Worm (Caenorhabditis elegans): Measurements from ENCODE around the gene bus-8A.

DNA sequence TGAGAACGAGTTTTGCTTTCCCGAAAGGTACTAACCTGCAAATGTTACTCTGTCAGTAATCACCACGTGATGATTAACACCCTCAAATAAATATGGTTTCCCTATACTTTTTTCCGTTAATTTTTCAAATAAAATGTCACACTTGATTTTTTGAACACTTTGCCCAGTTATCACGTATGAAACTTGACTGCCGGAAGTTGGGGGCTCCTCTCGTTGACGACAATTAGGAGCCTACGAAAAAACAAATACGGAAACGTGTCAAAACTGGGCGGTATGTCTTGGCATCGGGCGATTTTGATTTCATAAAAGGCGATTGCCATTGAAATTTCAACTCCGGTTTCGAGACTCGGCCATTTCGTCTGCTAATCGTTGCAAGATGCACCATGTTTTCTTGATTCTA is 44.8 kb upstream of the bus-8A start, which contains the start of gene C25F6.8:
- no peak for TF ChIP-seq mep-1 (tag; optimal IDR thresholded peaks at IDR 0.05)
- no peak for TF ChIP-seq aly-2 (tag; optimal IDR thresholded peaks at IDR 0.05)
- no peak for TF ChIP-seq fkh-10 (GFP tag; optimal IDR thresholded peaks at IDR 0.05)
- no peak for TF ChIP-seq pqm-1 (tag; optimal IDR thresholded peaks at IDR 0.05)
- TF ChIP-seq unc-30 (tag; optimal IDR thresholded peaks at IDR 0.05) = no peak

Measured in whole organism, L1 larva.